Fruit fly (Drosophila melanogaster): Measurements from ENCODE around the gene RpS4.
A peak's percentile ranks its signal among the peaks of the same experiment; 100 is the strongest.

RpS4 gene

dm6 chr3L:13022854-13023560 is 18.5 kb upstream of the RpS4 start, which contains the start of gene RpS12 (continued):
- TF ChIP-seq CG1529 (GFP tag; optimal IDR thresholded peaks at IDR 0.05) (peak; percentile 2), CG4404 (GFP tag; IDR thresholded peaks at IDR 0.05) (peak; percentile 28), CG8089 (GFP tag; optimal IDR thresholded peaks at IDR 0.05) (peak; percentile 83), Lim3 (GFP tag; IDR thresholded peaks at IDR 0.05) (no peak), Atf-2 (GFP tag; optimal IDR thresholded peaks at IDR 0.05) (peak; percentile 65), gro (GFP tag; optimal IDR thresholded peaks at IDR 0.05) (peak; percentile 82), dati (GFP tag; IDR thresholded peaks at IDR 0.05) (peak; percentile 20; the same call in 1 of the 2 replicates), CG8359 (GFP tag; optimal IDR thresholded peaks at IDR 0.05; ENCODE audit: borderline replicate concordance) (peak; percentile 55), CG1024 (GFP tag; IDR thresholded peaks at IDR 0.05) (peak; percentile 70), prd (optimal IDR thresholded peaks at IDR 0.05) (no peak), prd (GFP tag; IDR thresholded peaks at IDR 0.05) (peak; percentile 48; the same call in 2 of the 3 replicates), ara (GFP tag; IDR thresholded peaks at IDR 0.05) (0 out of 2 replicates have a peak, but pooled peaks have one; percentile 3), Abd-B (GFP tag; optimal IDR thresholded peaks at IDR 0.05) (no peak), phol (tag; optimal IDR thresholded peaks at IDR 0.05) (peak; percentile 88), CG4617 (GFP tag; optimal IDR thresholded peaks at IDR 0.05; ENCODE audit: borderline replicate concordance) (peak; percentile 48), CG3847 (GFP tag; IDR thresholded peaks at IDR 0.05) (peak; percentile 76), nerfin-2 (GFP tag; IDR thresholded peaks at IDR 0.05; ENCODE audit: partially characterized antibody) (0 out of 2 replicates have a peak, but pooled peaks have one; percentile 51), CG16779 (GFP tag; IDR thresholded peaks at IDR 0.05) (peak; percentile 69), CG10366 (GFP tag; IDR thresholded peaks at IDR 0.05) (peak; percentile 78), CG16813 (GFP tag; IDR thresholded peaks at IDR 0.05; ENCODE audit: partially characterized antibody) (peak; percentile 91), CG13123 (GFP tag; optimal IDR thresholded peaks at IDR 0.05) (peak; percentile 57), CG7556 (GFP tag; optimal IDR thresholded peaks at IDR 0.05) (peak; percentile 12), Hsf (GFP tag; optimal IDR thresholded peaks at IDR 0.05) (peak; percentile 85), CG12299 (tag; optimal IDR thresholded peaks at IDR 0.05) (peak; percentile 60), CG15073 (GFP tag; optimal IDR thresholded peaks at IDR 0.05) (no peak), pros (GFP tag; optimal IDR thresholded peaks at IDR 0.05) (no peak), CG9437 (GFP tag; optimal IDR thresholded peaks at IDR 0.05) (peak; percentile 47), BEAF-32 (GFP tag; optimal IDR thresholded peaks at IDR 0.05) (peak; percentile 86), E2f1 (GFP tag; IDR thresholded peaks at IDR 0.05) (peak; percentile 47), sima (GFP tag; optimal IDR thresholded peaks at IDR 0.05) (peak; percentile 34), Dad (GFP tag; optimal IDR thresholded peaks at IDR 0.05) (peak; percentile 78), gsb-n (tag; optimal IDR thresholded peaks at IDR 0.05) (peak; percentile 59), gce (GFP tag; IDR thresholded peaks at IDR 0.05) (peak; percentile 84), Hr51 (GFP tag; optimal IDR thresholded peaks at IDR 0.05) (peak; percentile 56 to 74), CG13894 (tag; optimal IDR thresholded peaks at IDR 0.05) (peak; percentile 73), wdn (GFP tag; IDR thresholded peaks at IDR 0.05) (peak; percentile 57), btn (GFP tag; optimal IDR thresholded peaks at IDR 0.05) (peak; percentile 4), CG8924 (tag; optimal IDR thresholded peaks at IDR 0.05) (peak; percentile 55), CG15011 (GFP tag; optimal IDR thresholded peaks at IDR 0.05) (peak; percentile 56), Blimp-1 (GFP tag; optimal IDR thresholded peaks at IDR 0.05) (no peak), CG13775 (GFP tag; optimal IDR thresholded peaks at IDR 0.05) (peak; percentile 82), lilli (GFP tag; optimal IDR thresholded peaks at IDR 0.05) (peak; percentile 79), CG1792 (GFP tag; optimal IDR thresholded peaks at IDR 0.05) (peak; percentile 62), Six4 (GFP tag; optimal IDR thresholded peaks at IDR 0.05) (peak; percentile 30), Myb (GFP tag; optimal IDR thresholded peaks at IDR 0.05) (peak; percentile 45), CG4820 (GFP tag; optimal IDR thresholded peaks at IDR 0.05) (peak; percentile 59), CG7987 (GFP tag; optimal IDR thresholded peaks at IDR 0.05) (peak; percentile 94), lov (optimal IDR thresholded peaks at IDR 0.05) (no peak), lov (GFP tag; IDR thresholded peaks at IDR 0.05) (peak; percentile 88), p53 (GFP tag; optimal IDR thresholded peaks at IDR 0.05) (peak; percentile 64)
